Worm (Caenorhabditis elegans): Measurements from ENCODE around the gene T23F6.3.

ce11 chrIV:12724641-12725040 is at the start of gene T23F6.3, which contains the start of gene rbd-1:
- TF ChIP-seq T22C8.4 (GFP tag; IDR thresholded peaks at IDR 0.05) = no peak
- TF ChIP-seq flt-1 (GFP tag; IDR thresholded peaks at IDR 0.05) = no peak
- TF ChIP-seq ztf-29 (GFP tag; IDR thresholded peaks at IDR 0.05) = no peak
- TF ChIP-seq ref-1 (GFP tag; conservative IDR thresholded peaks at IDR 0.05) = no peak
- TF ChIP-seq cog-1 (tag; optimal IDR thresholded peaks at IDR 0.05) = peak; percentile 38
